Fruit fly (Drosophila melanogaster) whole organism, adult: ENCODE data around the gene Mabi.

Experiments used
- CG14711 ChIP-seq: fragments of 200-800 bp; sonication (Bioruptor generic); optimal IDR thresholded peaks from 2 replicates; lab custom pipeline; 2018; ENCODE audit warnings: missing biosample characterization, mild to moderate bottlenecking, missing genetic modification characterization, moderate library complexity
- CG7045 ChIP-seq: fragments of 200-800 bp; sonication (Bioruptor generic); optimal IDR thresholded peaks from 2 replicates; lab custom pipeline; 2017; ENCODE audit warnings: missing biosample characterization, mild to moderate bottlenecking, missing genetic modification characterization
- bab1 ChIP-seq: fragments of 200-800 bp; sonication (Bioruptor generic); optimal IDR thresholded peaks from 3 replicates; lab custom pipeline; 2019; ENCODE audit warnings: missing biosample characterization, mild to moderate bottlenecking, missing genetic modification characterization, moderate library complexity
- cnc ChIP-seq, 2 experiments: fragments of >200 bp; optimal IDR thresholded peaks; 2 replicates each; lab custom pipeline; 2017

DNA sequence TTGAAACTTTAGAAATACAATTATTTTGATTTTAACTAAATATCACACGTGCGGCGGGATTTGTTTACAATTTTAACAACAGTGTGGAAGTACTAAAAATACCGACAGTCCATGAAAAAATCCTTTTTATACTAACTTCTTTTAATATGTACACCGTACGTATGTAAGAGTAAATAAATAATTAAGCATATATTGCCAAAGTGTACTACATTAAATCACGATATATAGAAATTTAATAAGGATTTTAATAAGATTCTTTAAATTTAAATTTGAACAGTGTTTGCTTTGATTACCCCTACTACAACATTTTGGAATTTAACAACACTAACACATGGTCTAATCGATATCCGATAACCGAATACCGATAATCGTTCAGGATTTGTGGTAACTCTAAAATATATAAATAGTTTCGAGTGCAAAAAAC, 12.2 kb downstream of the Mabi start, which contains the start of the genes Ski6 and CG16812:
- TF ChIP-seq CG14711 (tag; lab: Kevin White, UChicago) (peak; percentile 95), CG7045 (GFP tag; lab: Kevin White, UChicago) (peak; percentile 59), bab1 (GFP tag; lab: Kevin White, UChicago) (peak; percentile 74), cnc (optimal IDR thresholded peaks at IDR 0.05; lab: Kevin White, UChicago) (no peak)
